Fruit fly (Drosophila melanogaster): ENCODE data around the gene CG13285.

- TF ChIP-seq CG8478 (optimal IDR thresholded peaks at IDR 0.05) (no peak), CTCF (optimal IDR thresholded peaks at IDR 0.05) (no peak)
Observed at dm6 chr3L:5553717-5554116, 18.2 kb upstream of the CG13285 start.
